Worm (Caenorhabditis elegans): ENCODE measurements around the gene fbxa-96.

DNA sequence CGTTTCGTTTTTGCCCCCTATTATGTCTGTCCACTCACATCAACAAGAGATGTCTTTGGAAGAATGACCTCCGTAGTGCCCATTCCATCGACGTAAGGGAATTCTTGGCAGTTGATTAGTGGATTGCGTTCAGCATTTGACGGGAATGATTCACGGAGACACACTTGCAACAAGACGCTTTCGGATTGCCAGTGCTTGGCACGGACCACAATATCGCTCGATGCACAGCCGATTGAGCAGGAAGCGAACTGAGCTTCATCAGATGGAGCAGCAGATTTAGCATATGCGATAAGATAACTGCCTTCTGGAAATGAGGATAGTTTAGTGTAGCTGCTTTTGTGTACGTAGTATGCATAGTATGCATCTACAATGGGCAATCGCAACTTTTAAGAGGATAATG, 43.3 kb upstream of the fbxa-96 start:
- no peak for TF ChIP-seq jun-1 (tag; optimal IDR thresholded peaks at IDR 0.05)
- no peak for TF ChIP-seq ztf-11 (tag; optimal IDR thresholded peaks at IDR 0.05)
- no peak for TF ChIP-seq mdl-1 (tag; optimal IDR thresholded peaks at IDR 0.05)
- TF ChIP-seq elt-3 (tag; optimal IDR thresholded peaks at IDR 0.05), result no peak
- TF ChIP-seq lin-13 (GFP tag; optimal IDR thresholded peaks at IDR 0.05), result no peak
- no peak for TF ChIP-seq nhr-90 (tag; optimal IDR thresholded peaks at IDR 0.05; ENCODE audit: poor library complexity)
- TF ChIP-seq unc-30 (tag; optimal IDR thresholded peaks at IDR 0.05), result no peak
- no peak for TF ChIP-seq aly-2 (tag; optimal IDR thresholded peaks at IDR 0.05)
- TF ChIP-seq zip-4 (GFP tag; optimal IDR thresholded peaks at IDR 0.05), result no peak
- TF ChIP-seq egl-27 (tag; optimal IDR thresholded peaks at IDR 0.05), result no peak
- TF ChIP-seq ceh-82 (tag; optimal IDR thresholded peaks at IDR 0.05), result no peak
- no peak for TF ChIP-seq fkh-8 (tag; optimal IDR thresholded peaks at IDR 0.05)
- no peak for TF ChIP-seq efl-3 (GFP tag; optimal IDR thresholded peaks at IDR 0.05)
- TF ChIP-seq lin-15B (tag; optimal IDR thresholded peaks at IDR 0.05), result no peak

Data from whole organism, L1 larva.